Worm (Caenorhabditis elegans) whole organism, late embryonic: Measurements from ENCODE around the gene dsb-1.

ENCODE experiments used
- C38D4.7 ChIP-seq: fragments of 200-800 bp; sonication (Bioruptor generic); optimal IDR thresholded peaks from 2 replicates; lab custom pipeline; 2018; ENCODE audit warnings: mild to moderate bottlenecking, missing genetic modification characterization, moderate library complexity, missing compliant biosample characterization
- F13H6.1 ChIP-seq: sonication (generic microtip); optimal IDR thresholded peaks from 2 replicates; lab custom pipeline; 2016; ENCODE audit warnings: missing genetic modification characterization, missing compliant biosample characterization
- K02D7.2 ChIP-seq: sonication (generic microtip); optimal IDR thresholded peaks from 2 replicates; lab custom pipeline; 2017; ENCODE audit warnings: mild to moderate bottlenecking, missing genetic modification characterization, missing compliant biosample characterization
- K09A11.1 ChIP-seq: sonication (generic microtip); optimal IDR thresholded peaks from 2 replicates; lab custom pipeline; 2017; ENCODE audit warnings: antibody characterized with exemption, mild to moderate bottlenecking, missing genetic modification characterization, missing compliant biosample characterization; ENCODE audit not compliant: insufficient read depth
- T23F11.4 ChIP-seq: fragments of 200-800 bp; sonication (Bioruptor generic); optimal IDR thresholded peaks from 2 replicates; lab custom pipeline; 2018; ENCODE audit warnings: mild to moderate bottlenecking, missing genetic modification characterization, missing compliant biosample characterization
- Y22D7AL.16 ChIP-seq: sonication (generic microtip); optimal IDR thresholded peaks from 2 replicates; lab custom pipeline; 2016; ENCODE audit warnings: missing genetic modification characterization, missing compliant biosample characterization
- ama-1 ChIP-seq: fragments of 150-350 bp; optimal IDR thresholded peaks from 2 replicates; lab custom pipeline; 2014
- ceh-18 ChIP-seq: sonication (generic microtip); optimal IDR thresholded peaks from 2 replicates; lab custom pipeline; 2016; ENCODE audit warnings: missing genetic modification characterization, missing compliant biosample characterization
- ceh-19 ChIP-seq: fragments of 200-800 bp; sonication (Bioruptor generic); optimal IDR thresholded peaks from 2 replicates; lab custom pipeline; 2018; ENCODE audit warnings: mild to moderate bottlenecking, missing genetic modification characterization, missing compliant biosample characterization
- ceh-22 ChIP-seq: sonication (generic microtip); optimal IDR thresholded peaks from 2 replicates; lab custom pipeline; 2017; ENCODE audit warnings: missing biosample characterization, missing genetic modification characterization
- ceh-24 ChIP-seq: sonication (generic microtip); optimal IDR thresholded peaks from 2 replicates; lab custom pipeline; 2016; ENCODE audit warnings: mild to moderate bottlenecking, missing genetic modification characterization, missing compliant biosample characterization
- ceh-30 ChIP-seq: fragments of 150-350 bp; optimal IDR thresholded peaks from 2 replicates; lab custom pipeline; 2014; ENCODE audit warnings: missing biosample characterization, missing genetic modification characterization
- ceh-31 ChIP-seq: sonication (generic microtip); optimal IDR thresholded peaks from 2 replicates; lab custom pipeline; 2016; ENCODE audit warnings: missing genetic modification characterization, missing compliant biosample characterization
- ceh-34 ChIP-seq: sonication (generic microtip); optimal IDR thresholded peaks from 2 replicates; lab custom pipeline; 2016; ENCODE audit warnings: mild to moderate bottlenecking, missing genetic modification characterization, missing compliant biosample characterization
- ceh-45 ChIP-seq: fragments of 200-800 bp; sonication (Bioruptor generic); IDR thresholded peaks from 2 replicates; pipeline ENCODE4 v1.3.6; 2022; ENCODE audit warnings: missing genetic modification reagents, missing genetic modification characterization, missing compliant biosample characterization
- ceh-48 ChIP-seq: sonication (generic microtip); optimal IDR thresholded peaks from 2 replicates; lab custom pipeline; 2016; ENCODE audit warnings: missing genetic modification characterization, inconsistent platforms, missing compliant biosample characterization
- ceh-6 ChIP-seq: fragments of 200-800 bp; sonication (Bioruptor generic); optimal IDR thresholded peaks from 2 replicates; lab custom pipeline; 2018; ENCODE audit warnings: mild to moderate bottlenecking, missing genetic modification characterization, missing compliant biosample characterization
- ceh-9 ChIP-seq: sonication (generic microtip); optimal IDR thresholded peaks from 2 replicates; lab custom pipeline; 2016; ENCODE audit warnings: mild to moderate bottlenecking, missing genetic modification characterization, inconsistent platforms, missing compliant biosample characterization
- che-1 ChIP-seq: sonication (generic microtip); optimal IDR thresholded peaks from 2 replicates; lab custom pipeline; 2016; ENCODE audit warnings: mild to moderate bottlenecking, missing genetic modification characterization, missing compliant biosample characterization
- dmd-4 ChIP-seq: sonication (generic microtip); optimal IDR thresholded peaks from 2 replicates; lab custom pipeline; 2016; ENCODE audit warnings: borderline replicate concordance, missing genetic modification characterization, missing compliant biosample characterization
- dve-1 ChIP-seq: sonication (generic microtip); optimal IDR thresholded peaks from 2 replicates; lab custom pipeline; 2017; ENCODE audit warnings: antibody characterized with exemption, mild to moderate bottlenecking, missing genetic modification characterization, missing compliant biosample characterization
- elt-2 ChIP-seq: sonication (generic microtip); optimal IDR thresholded peaks from 2 replicates; lab custom pipeline; 2016; ENCODE audit warnings: missing genetic modification reagents, missing genetic modification characterization, missing compliant biosample characterization
- elt-4 ChIP-seq: sonication (generic microtip); optimal IDR thresholded peaks from 2 replicates; lab custom pipeline; 2016; ENCODE audit warnings: missing genetic modification characterization, missing compliant biosample characterization
- ets-4 ChIP-seq: sonication (generic microtip); optimal IDR thresholded peaks from 2 replicates; lab custom pipeline; 2016; ENCODE audit warnings: missing genetic modification characterization, missing compliant biosample characterization
- fkh-6 ChIP-seq: sonication (generic microtip); optimal IDR thresholded peaks from 2 replicates; lab custom pipeline; 2016; ENCODE audit warnings: missing genetic modification characterization, missing compliant biosample characterization
- gmeb-2 ChIP-seq: sonication (generic microtip); optimal IDR thresholded peaks from 2 replicates; lab custom pipeline; 2016; ENCODE audit warnings: missing genetic modification characterization, inconsistent platforms, missing compliant biosample characterization
- hlh-30 ChIP-seq: sonication (generic microtip); optimal IDR thresholded peaks from 2 replicates; lab custom pipeline; 2017; ENCODE audit warnings: antibody characterized with exemption, missing genetic modification characterization, missing compliant biosample characterization; ENCODE audit not compliant: insufficient read depth
- hlh-6 ChIP-seq: sonication (generic microtip); optimal IDR thresholded peaks from 2 replicates; lab custom pipeline; 2016; ENCODE audit warnings: missing genotype, missing genetic modification characterization, missing compliant biosample characterization
- lim-6 ChIP-seq: sonication (generic microtip); optimal IDR thresholded peaks from 2 replicates; lab custom pipeline; 2016; ENCODE audit warnings: missing genetic modification characterization, missing compliant biosample characterization
- lin-11 ChIP-seq: fragments of 200-800 bp; sonication (Bioruptor generic); optimal IDR thresholded peaks from 2 replicates; lab custom pipeline; 2018; ENCODE audit warnings: mild to moderate bottlenecking, missing genetic modification characterization, missing compliant biosample characterization
- madf-2 ChIP-seq: sonication (generic microtip); optimal IDR thresholded peaks from 2 replicates; lab custom pipeline; 2017; ENCODE audit warnings: missing genetic modification characterization, missing compliant biosample characterization
- nhr-11 ChIP-seq: fragments of 150-350 bp; optimal IDR thresholded peaks from 2 replicates; lab custom pipeline; 2014; ENCODE audit warnings: missing biosample characterization, missing genetic modification characterization
- nhr-232 ChIP-seq: sonication (generic microtip); optimal IDR thresholded peaks from 2 replicates; lab custom pipeline; 2016; ENCODE audit warnings: missing genetic modification characterization, missing compliant biosample characterization
- npax-4 ChIP-seq: sonication (generic microtip); optimal IDR thresholded peaks from 2 replicates; lab custom pipeline; 2016; ENCODE audit warnings: missing genetic modification characterization, missing compliant biosample characterization
- pag-3 ChIP-seq: sonication (generic microtip); optimal IDR thresholded peaks from 2 replicates; lab custom pipeline; 2016; ENCODE audit warnings: missing compliant biosample characterization, missing genetic modification characterization, borderline replicate concordance
- pat-9 ChIP-seq: fragments of 200-800 bp; sonication (Bioruptor generic); optimal IDR thresholded peaks from 2 replicates; lab custom pipeline; 2018; ENCODE audit warnings: mild to moderate bottlenecking, missing genetic modification characterization, moderate library complexity, missing compliant biosample characterization
- pax-1 ChIP-seq: fragments of 150-350 bp; optimal IDR thresholded peaks from 2 replicates; lab custom pipeline; 2014; ENCODE audit warnings: missing biosample characterization, missing genetic modification characterization
- pha-2 ChIP-seq: sonication (generic microtip); optimal IDR thresholded peaks from 2 replicates; lab custom pipeline; 2017; ENCODE audit warnings: mild to moderate bottlenecking, missing genetic modification characterization, missing compliant biosample characterization
- pha-4 ChIP-seq: fragments of 150-350 bp; optimal IDR thresholded peaks from 2 replicates; lab custom pipeline; 2018; ENCODE audit warnings: missing biosample characterization, missing genetic modification reagents, missing genetic modification characterization
- pqm-1 ChIP-seq: sonication (generic microtip); optimal IDR thresholded peaks from 2 replicates; lab custom pipeline; 2016; ENCODE audit warnings: missing genetic modification characterization, missing compliant biosample characterization
- pros-1 ChIP-seq: fragments of 150-350 bp; optimal IDR thresholded peaks from 2 replicates; lab custom pipeline; 2014; ENCODE audit warnings: missing biosample characterization, missing genetic modification reagents, missing genetic modification characterization
- ref-2 ChIP-seq: sonication (generic microtip); optimal IDR thresholded peaks from 2 replicates; lab custom pipeline; 2016; ENCODE audit warnings: missing genetic modification characterization, missing compliant biosample characterization
- sdc-2 ChIP-seq: sonication (generic microtip); optimal IDR thresholded peaks from 2 replicates; lab custom pipeline; 2016; ENCODE audit warnings: missing genotype, missing genetic modification characterization, missing compliant biosample characterization
- sox-2 ChIP-seq: fragments of 200-800 bp; sonication (Bioruptor generic); IDR thresholded peaks from 2 replicates; pipeline ENCODE4 v1.3.6; 2022; ENCODE audit warnings: missing genetic modification reagents, missing genetic modification characterization, missing compliant biosample characterization
- syd-9 ChIP-seq: sonication (generic microtip); optimal IDR thresholded peaks from 2 replicates; lab custom pipeline; 2016; ENCODE audit warnings: mild to moderate bottlenecking, missing genetic modification characterization, moderate library complexity, missing compliant biosample characterization
- tbx-7 ChIP-seq: sonication (generic microtip); optimal IDR thresholded peaks from 2 replicates; lab custom pipeline; 2016; ENCODE audit warnings: missing genotype, missing genetic modification characterization, missing compliant biosample characterization
- ttx-3 ChIP-seq: sonication (generic microtip); optimal IDR thresholded peaks from 2 replicates; lab custom pipeline; 2016; ENCODE audit warnings: missing genetic modification reagents, missing genetic modification characterization, missing compliant biosample characterization
- unc-42 ChIP-seq: sonication (generic microtip); optimal IDR thresholded peaks from 2 replicates; lab custom pipeline; 2016; ENCODE audit warnings: missing genotype, missing genetic modification characterization, missing compliant biosample characterization
- unc-55 ChIP-seq: sonication (generic microtip); optimal IDR thresholded peaks from 2 replicates; lab custom pipeline; 2017; ENCODE audit warnings: missing biosample characterization, missing genetic modification reagents, missing genetic modification characterization
- zip-5 ChIP-seq: sonication (generic microtip); optimal IDR thresholded peaks from 2 replicates; lab custom pipeline; 2016; ENCODE audit warnings: missing genetic modification characterization, missing compliant biosample characterization
- ztf-16 ChIP-seq: sonication (generic microtip); optimal IDR thresholded peaks from 2 replicates; lab custom pipeline; 2017; ENCODE audit warnings: missing genetic modification characterization, missing compliant biosample characterization

dsb-1 gene

ce11 chrIV:12391003-12391637, 17.6 kb upstream of the dsb-1 start, which contains the start of the genes rps-23 and dpm-3 (continued):
- TF ChIP-seq sox-2 (GFP tag; lab: Robert Waterston, UW) (no peak), K02D7.2 (tag; lab: Kevin White, UChicago) (no peak), ceh-6 (GFP tag; lab: Kevin White, UChicago) (no peak), dmd-4 (no peak), F13H6.1 (tag; lab: Kevin White, UChicago) (peak; percentile 37), T23F11.4 (GFP tag; lab: Kevin White, UChicago) (peak; percentile 10), ref-2 (tag; lab: Kevin White, UChicago) (peak; percentile 70), nhr-11 (tag; lab: Kevin White, UChicago) (no peak), pha-2 (tag; lab: Kevin White, UChicago) (peak; percentile 65), pag-3 (tag; lab: Kevin White, UChicago) (no peak), madf-2 (peak; percentile 72), elt-4 (no peak), elt-2 (tag; lab: Kevin White, UChicago) (peak; percentile 70), sdc-2 (tag; lab: Kevin White, UChicago) (peak; percentile 6), ceh-45 (GFP tag; lab: Robert Waterston, UW) (no peak), che-1 (tag; lab: Kevin White, UChicago) (peak; percentile 26), ceh-24 (no peak), pros-1 (no peak), unc-55 (GFP tag; lab: Kevin White, UChicago) (peak; percentile 46), lim-6 (tag; lab: Kevin White, UChicago) (peak; percentile 84), ets-4 (tag; lab: Kevin White, UChicago) (peak; percentile 93), gmeb-2 (no peak), syd-9 (tag; lab: Kevin White, UChicago) (no peak), ztf-16 (peak; percentile 38), hlh-6 (tag; lab: Kevin White, UChicago) (peak; percentile 20), nhr-232 (tag; lab: Kevin White, UChicago) (no peak), lin-11 (tag; lab: Kevin White, UChicago) (no peak), dve-1 (peak; percentile 62), ama-1 (lab: Kevin White, UChicago) (no peak), ceh-34 (tag; lab: Kevin White, UChicago) (peak; percentile 67), C38D4.7 (GFP tag; lab: Kevin White, UChicago) (no peak), ceh-19 (no peak), pat-9 (tag; lab: Kevin White, UChicago) (no peak), fkh-6 (tag; lab: Kevin White, UChicago) (peak; percentile 76), pqm-1 (peak; percentile 49), ceh-22 (tag; lab: Kevin White, UChicago) (no peak), hlh-30 (peak; percentile 69), zip-5 (tag; lab: Kevin White, UChicago) (peak; percentile 94), ttx-3 (tag; lab: Kevin White, UChicago) (peak; percentile 36), Y22D7AL.16 (peak; percentile 58), unc-42 (tag; lab: Kevin White, UChicago) (peak; percentile 69), pax-1 (tag; lab: Kevin White, UChicago) (peak; percentile 69), ceh-48 (no peak), npax-4 (tag; lab: Kevin White, UChicago) (no peak), K09A11.1 (tag; lab: Kevin White, UChicago) (no peak), ceh-31 (tag; lab: Kevin White, UChicago) (peak; percentile 95), ceh-30 (tag; lab: Kevin White, UChicago) (peak; percentile 13), ceh-9 (tag; lab: Kevin White, UChicago) (no peak), tbx-7 (tag; lab: Kevin White, UChicago) (peak; percentile 64), pha-4 (tag; lab: Kevin White, UChicago) (no peak), ceh-18 (tag; lab: Kevin White, UChicago) (peak; percentile 64)
